Fruit fly (Drosophila melanogaster) ovary, adult (tissue): Measurements from ENCODE around the gene CG3117.

Experiments used
- CG17801 ChIP-seq: fragments of 200-800 bp; optimal IDR thresholded peaks from 2 replicates; lab custom pipeline; 2019; ENCODE audit warnings: missing biosample characterization, mild to moderate bottlenecking, missing genetic modification characterization, moderate library complexity; ENCODE audit not compliant: partially characterized antibody

CG3117 gene

dm6 chr2L:2847112-2847682 is at the start of gene CG3117, which contains the start of gene CG2983:
Gene CG3117 (minus strand): TSS chr2L:2847212.
Gene CG2983 (plus strand): TSS chr2L:2847632.
- no peak for TF ChIP-seq CG17801

DNA sequence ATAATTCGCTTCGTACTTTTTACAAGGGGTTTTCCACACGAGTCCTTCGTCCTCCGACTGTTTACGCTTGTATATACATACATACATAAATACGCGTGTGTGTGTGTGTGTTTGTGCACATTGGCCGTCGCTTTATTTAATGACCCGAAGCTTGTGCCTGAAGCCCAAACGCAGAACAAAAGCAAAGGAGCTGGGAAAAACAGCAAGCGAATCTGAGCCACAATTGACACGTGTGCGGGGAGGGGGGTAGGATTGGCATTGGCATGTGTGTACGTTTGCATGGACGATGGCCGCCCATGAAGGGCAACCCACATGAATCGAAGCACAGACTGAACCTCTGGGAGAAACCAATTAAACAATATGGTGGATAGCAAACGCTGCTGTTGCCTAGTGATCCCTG is 47.3 kb upstream of the CG3117 start:
- TF ChIP-seq CG17801 = no peak

DNA sequence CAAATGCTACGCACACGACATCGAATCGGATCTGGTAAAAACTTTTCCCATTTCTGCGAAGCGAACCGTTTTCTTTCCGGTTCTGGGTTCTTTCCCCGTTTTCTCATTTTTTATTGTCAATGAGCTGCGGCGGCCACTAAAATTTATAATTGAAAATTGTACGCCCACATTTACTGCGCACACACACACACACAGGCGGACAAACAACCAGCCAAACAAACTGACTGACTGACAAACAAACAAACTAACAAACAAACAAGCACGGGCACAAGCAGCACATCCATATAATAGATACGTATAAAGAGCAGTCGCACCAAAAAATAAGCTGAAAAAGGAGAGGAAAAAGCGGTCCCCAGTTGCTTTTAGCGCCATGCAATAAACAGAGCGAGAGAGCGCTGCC is 44.2 kb upstream of the CG3117 start:
- no peak for TF ChIP-seq CG17801

DNA sequence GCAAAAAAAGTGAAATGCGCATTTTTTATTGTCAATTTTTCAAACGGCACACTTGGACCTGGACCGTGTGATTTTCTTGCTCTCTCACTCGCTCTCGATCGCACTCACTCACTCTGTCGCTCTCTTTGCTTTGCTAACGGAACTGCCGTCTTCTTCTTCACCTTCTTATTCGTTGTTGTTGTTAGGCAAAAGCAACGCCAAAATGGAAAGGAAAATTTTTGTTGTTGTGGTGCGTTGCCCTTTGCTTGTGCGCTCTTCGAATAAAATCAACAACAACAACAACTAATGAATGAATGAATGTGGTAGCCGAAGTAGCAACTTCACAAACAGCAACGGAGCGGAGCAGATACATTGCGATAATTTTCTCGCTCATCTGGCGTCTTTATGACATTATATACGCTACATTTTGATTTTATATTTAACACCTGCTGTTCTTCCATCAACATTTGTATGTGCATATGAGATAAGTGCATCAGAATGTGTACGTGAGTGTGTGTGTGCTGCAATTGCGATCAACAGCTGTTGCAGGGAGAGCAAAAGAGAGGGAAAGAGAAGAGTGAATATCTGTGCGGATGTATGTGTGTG is 41.9 kb upstream of the CG3117 start:
- TF ChIP-seq CG17801 = no peak

- no peak for TF ChIP-seq CG17801
Observed at dm6 chr2L:2887760-2888600, 41.0 kb upstream of the CG3117 start.

DNA sequence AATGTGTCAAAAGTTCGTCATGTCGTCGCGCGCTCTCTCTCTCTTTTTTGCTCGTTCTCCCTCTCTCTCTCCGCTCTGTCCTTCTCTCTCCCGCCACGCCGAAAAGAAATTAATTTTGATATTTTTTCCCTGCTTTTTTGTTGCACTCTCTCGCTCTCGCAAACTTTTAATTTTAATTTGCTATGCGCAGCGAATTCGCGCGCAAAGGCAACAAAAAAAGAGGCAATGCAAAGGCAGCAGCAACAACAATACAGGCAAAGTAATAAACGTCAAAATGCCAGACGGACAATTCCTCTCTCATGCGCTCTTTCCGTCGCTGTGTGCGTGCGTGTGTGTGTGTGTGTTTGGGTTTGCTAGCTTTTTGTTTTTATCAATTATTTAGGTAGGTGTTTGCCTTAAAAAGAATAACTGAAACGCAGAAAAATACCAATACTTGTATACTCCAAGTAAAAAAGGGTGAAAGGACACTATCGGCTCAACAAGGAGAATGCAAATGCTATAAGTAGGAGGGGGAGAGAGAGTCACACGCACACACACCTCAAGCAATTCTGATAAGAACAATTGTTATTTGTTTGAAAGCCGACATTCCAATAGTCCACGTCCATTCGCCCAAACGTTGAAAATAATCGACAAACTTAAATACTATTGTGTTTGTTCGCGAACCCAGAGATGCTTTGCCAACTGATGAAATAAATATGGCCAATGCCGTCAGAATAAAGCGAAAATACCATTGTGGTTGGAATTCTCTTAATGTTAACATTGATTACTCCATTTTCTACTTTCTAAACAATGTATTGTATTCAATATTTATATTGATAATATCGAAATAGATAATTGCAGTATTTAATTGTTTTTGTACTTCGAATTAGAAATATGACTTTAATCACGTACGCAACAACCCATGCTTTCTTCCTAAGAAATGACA is 39.9 kb upstream of the CG3117 start:
- peak; percentile 13 for TF ChIP-seq CG17801

DNA sequence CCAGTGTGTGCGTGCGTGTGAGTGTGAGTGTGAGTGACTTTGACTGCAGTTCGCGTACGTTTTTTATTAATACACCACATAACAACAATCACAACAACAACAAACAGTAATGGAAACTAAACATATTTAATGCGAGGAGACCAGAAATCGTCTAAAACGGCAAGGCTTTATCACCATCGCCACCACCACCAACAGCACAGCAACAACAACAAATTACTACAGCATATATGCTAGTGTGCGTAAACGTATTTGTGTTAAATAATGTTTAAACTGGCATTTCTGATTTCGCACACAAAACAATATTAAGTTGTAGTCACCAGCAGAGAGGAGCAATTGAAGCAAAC is 39.2 kb upstream of the CG3117 start:
- TF ChIP-seq CG17801 = no peak

dm6 chr2L:2885503-2886225 is 38.7 kb upstream of the CG3117 start, which contains the start of the genes NTPase and lilli:
Gene NTPase (minus strand): TSS chr2L:2885850.
Gene lilli (plus strand): TSS chr2L:2885929.
- peak; percentile 46 for TF ChIP-seq CG17801

DNA sequence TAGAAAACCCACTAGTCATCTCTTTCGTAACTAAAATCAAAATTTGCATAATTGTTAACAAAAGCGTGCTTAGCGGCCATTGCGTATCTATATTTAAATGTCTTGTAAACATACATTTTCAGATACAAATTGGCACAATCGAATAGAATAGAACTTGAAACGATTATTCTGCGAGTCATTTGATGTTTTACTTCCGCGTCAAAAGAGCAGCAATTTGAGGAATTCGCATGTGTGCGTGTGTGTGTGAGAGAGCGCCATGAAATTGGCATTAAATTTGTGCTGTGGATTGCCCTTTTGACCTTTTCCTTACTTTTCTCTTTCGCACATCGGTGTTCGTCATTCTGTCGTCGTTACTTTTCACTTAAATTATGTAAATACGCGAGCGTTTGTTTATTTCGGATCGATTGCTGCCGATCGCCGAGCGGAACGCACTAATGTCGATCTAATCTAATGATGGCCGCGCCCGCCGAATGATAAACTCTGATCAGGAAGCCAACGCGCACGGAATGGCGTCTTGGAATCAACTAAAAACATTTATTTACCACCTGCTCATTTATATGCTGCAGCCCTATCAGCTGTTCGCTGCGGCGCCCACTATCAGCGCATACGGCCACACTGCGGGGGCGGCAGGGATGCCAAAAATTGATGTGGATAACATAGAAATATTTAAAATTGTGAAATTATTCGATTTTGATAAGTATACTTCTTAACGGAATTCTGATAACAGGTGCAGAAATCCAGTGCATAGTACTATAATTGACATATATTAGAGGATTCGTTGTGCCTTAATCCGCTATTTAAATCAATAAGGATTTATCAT is 37.9 kb upstream of the CG3117 start:
- TF ChIP-seq CG17801 = peak; percentile 65

- no peak for TF ChIP-seq CG17801
Observed at dm6 chr2L:2883703-2884294, 36.8 kb upstream of the CG3117 start.

- TF ChIP-seq CG17801 = no peak
Observed at dm6 chr2L:2882968-2883702, 36.1 kb upstream of the CG3117 start.

DNA sequence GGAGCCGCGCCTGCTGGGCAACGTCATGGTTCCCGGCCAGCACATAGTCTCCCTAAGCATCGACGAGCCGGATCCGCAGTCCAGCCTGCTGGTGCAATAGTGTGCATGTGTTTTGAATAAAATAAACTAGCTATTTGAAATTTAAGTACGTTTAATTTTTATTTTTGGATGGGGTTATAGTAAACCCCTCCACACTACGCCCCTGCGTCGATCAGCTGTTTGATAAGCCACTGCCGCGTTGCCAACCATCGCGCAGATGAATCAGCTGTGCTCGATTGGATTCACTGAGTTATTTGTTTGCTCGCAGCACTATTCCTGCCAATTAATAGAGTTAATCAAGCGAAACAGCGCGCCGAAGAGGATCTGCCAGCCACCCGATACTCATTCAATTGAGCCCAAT is 31.8 kb upstream of the CG3117 start, which contains the start of gene RabGGTb:
RabGGTb (plus strand) TSS at position 254 of the 400 bp plus-strand sequence.
- TF ChIP-seq CG17801 = peak; percentile 39

- peak; percentile 77 for TF ChIP-seq CG17801
Observed at dm6 chr2L:2878188-2878587, 31.2 kb upstream of the CG3117 start, which contains the start of the genes Prx6a and Sbat. Gene Prx6a (minus strand): TSS chr2L:2878232. Gene Sbat (plus strand): TSS chr2L:2878344.
